Fruit fly (Drosophila melanogaster): ENCODE measurements around the gene CG43348.

The CG43348 gene

dm6 chr2L:1214465-1214864 is 15.3 kb downstream of the CG43348 start:
- no peak for TF ChIP-seq Vsx2 (GFP tag; optimal IDR thresholded peaks at IDR 0.05; ENCODE audit: partially characterized antibody)
- no peak for TF ChIP-seq OdsH (GFP tag; optimal IDR thresholded peaks at IDR 0.05)
- no peak for TF ChIP-seq usp (GFP tag; optimal IDR thresholded peaks at IDR 0.05)
- TF ChIP-seq h (GFP tag; optimal IDR thresholded peaks at IDR 0.05) = no peak
- no peak for TF ChIP-seq Hr78 (GFP tag; optimal IDR thresholded peaks at IDR 0.05)
- no peak for TF ChIP-seq ey (GFP tag; optimal IDR thresholded peaks at IDR 0.05)
- no peak for TF ChIP-seq Hnf4 (GFP tag; optimal IDR thresholded peaks at IDR 0.05)
- TF ChIP-seq Abd-B (GFP tag; optimal IDR thresholded peaks at IDR 0.05) = no peak
- TF ChIP-seq HLH106 (tag; optimal IDR thresholded peaks at IDR 0.05) = no peak

DNA sequence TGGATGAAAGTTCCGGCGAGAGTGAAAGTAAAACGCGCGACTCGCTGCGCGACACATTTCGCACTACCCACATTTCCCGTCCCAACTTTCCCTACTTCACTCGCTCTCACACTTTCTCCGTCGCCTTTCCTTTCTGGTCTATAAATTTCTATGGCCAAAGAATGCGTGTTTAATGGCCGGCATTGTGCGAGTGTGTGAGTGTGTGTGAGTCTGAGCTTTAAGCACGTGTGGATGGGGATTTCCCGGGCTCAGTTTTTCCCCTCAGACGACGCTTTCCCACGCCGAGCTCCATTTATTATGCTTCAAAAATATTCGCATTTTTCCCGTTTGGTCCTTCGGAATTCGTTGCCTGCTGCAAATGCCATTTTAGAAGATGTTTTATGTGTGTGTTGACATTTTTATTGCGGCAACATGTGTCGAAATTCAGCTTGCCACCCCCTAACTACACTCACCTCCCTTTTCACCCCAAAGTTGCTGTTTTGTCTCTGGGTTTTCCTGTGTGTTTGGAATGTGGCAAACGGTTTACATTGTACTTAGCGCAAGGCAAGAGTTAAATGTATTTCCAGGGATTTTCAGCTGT is 17.9 kb downstream of the CG43348 start:
- no peak for TF ChIP-seq lola (GFP tag; optimal IDR thresholded peaks at IDR 0.05)
- TF ChIP-seq dl (GFP tag; optimal IDR thresholded peaks at IDR 0.05; ENCODE audit: insufficient read depth in 1 of 2, partially characterized antibody in 2 of 2) = no peak
- TF ChIP-seq Hr78 (GFP tag; optimal IDR thresholded peaks at IDR 0.05) = no peak
- no peak for TF ChIP-seq psq (GFP tag; optimal IDR thresholded peaks at IDR 0.05)
- no peak for TF ChIP-seq usp (GFP tag; optimal IDR thresholded peaks at IDR 0.05)
- no peak for TF ChIP-seq woc (GFP tag; optimal IDR thresholded peaks at IDR 0.05)
- TF ChIP-seq foxo (GFP tag; optimal IDR thresholded peaks at IDR 0.05) = no peak
- TF ChIP-seq GATAd (GFP tag; optimal IDR thresholded peaks at IDR 0.05) = no peak
- TF ChIP-seq Mio (GFP tag; optimal IDR thresholded peaks at IDR 0.05) = no peak
- no peak for TF ChIP-seq rgr (GFP tag; optimal IDR thresholded peaks at IDR 0.05)
- TF ChIP-seq brk (GFP tag; optimal IDR thresholded peaks at IDR 0.05) = no peak
- no peak for TF ChIP-seq pan (optimal IDR thresholded peaks at IDR 0.05)
- no peak for TF ChIP-seq h (GFP tag; optimal IDR thresholded peaks at IDR 0.05)
- no peak for TF ChIP-seq Myc (optimal IDR thresholded peaks at IDR 0.05)
- TF ChIP-seq Dfd (GFP tag; optimal IDR thresholded peaks at IDR 0.05) = no peak
- TF ChIP-seq Dif (GFP tag; optimal IDR thresholded peaks at IDR 0.05; ENCODE audit: partially characterized antibody) = no peak
- TF ChIP-seq ey (GFP tag; optimal IDR thresholded peaks at IDR 0.05) = no peak
- TF ChIP-seq Rel (GFP tag; optimal IDR thresholded peaks at IDR 0.05) = no peak
- TF ChIP-seq Rel (tag; optimal IDR thresholded peaks at IDR 0.05) = no peak

DNA sequence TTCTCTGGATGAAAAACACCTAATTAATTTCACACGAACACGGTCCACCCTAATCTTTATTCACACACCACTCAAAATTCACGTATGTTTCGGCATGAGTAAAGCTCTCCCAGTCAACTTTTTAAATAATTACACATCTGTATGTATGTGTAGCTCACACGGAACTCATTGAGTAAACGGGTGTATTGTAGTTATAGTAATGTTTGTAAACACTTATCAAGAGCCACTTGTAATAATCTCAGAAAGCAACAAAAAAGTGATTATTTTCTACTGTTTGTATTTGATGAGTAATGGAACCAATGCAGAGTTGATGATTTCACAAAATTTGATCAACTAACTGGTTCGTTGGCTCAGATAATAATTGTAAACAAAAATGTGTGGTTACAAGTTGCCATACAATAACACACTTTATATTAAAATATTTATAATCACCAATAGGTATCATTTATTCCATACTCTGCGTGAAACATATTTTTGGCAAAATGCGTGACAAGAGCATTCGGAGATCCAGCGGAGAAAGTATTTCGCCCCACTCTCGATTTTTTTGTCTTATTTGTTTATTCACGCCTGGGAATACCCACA is 18.8 kb downstream of the CG43348 start:
- TF ChIP-seq pan (optimal IDR thresholded peaks at IDR 0.05) = peak; percentile 25
- TF ChIP-seq rgr (GFP tag; optimal IDR thresholded peaks at IDR 0.05) = no peak
- TF ChIP-seq OdsH (GFP tag; optimal IDR thresholded peaks at IDR 0.05) = peak; percentile 42

DNA sequence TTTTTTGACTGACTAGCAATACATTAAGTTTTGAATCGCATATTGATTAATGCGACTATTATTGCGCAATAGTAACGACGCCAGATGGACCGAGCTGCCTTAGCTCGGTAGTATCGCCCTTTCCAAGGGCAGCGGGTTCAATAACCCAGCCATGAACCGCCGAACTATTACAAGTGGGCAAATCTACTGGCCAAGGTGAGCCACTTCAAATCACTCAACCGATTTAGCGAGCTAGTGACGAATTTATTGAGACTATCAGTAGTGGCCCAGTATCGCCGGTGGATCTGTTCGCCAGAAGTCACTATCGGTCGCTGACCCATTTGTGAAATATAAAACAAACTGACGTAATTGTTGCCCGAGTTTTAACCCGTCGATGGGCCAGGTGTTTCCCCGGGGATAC is 19.3 kb downstream of the CG43348 start:
- TF ChIP-seq Hr78 (GFP tag; optimal IDR thresholded peaks at IDR 0.05) (no peak), Hnf4 (GFP tag; optimal IDR thresholded peaks at IDR 0.05) (no peak), sage (GFP tag; optimal IDR thresholded peaks at IDR 0.05) (no peak), CG32264 (GFP tag; optimal IDR thresholded peaks at IDR 0.05) (no peak), Mio (GFP tag; optimal IDR thresholded peaks at IDR 0.05) (no peak), Rel (GFP tag; optimal IDR thresholded peaks at IDR 0.05) (no peak), Rel (tag; optimal IDR thresholded peaks at IDR 0.05) (no peak)

- TF ChIP-seq psq (GFP tag; optimal IDR thresholded peaks at IDR 0.05) = no peak
- TF ChIP-seq ey (GFP tag; optimal IDR thresholded peaks at IDR 0.05) = no peak
- TF ChIP-seq jim (GFP tag; optimal IDR thresholded peaks at IDR 0.05) = no peak
- TF ChIP-seq brk (GFP tag; optimal IDR thresholded peaks at IDR 0.05) = no peak
- TF ChIP-seq N (GFP tag; optimal IDR thresholded peaks at IDR 0.05) = no peak
- TF ChIP-seq OdsH (GFP tag; optimal IDR thresholded peaks at IDR 0.05) = no peak
- TF ChIP-seq br (GFP tag; optimal IDR thresholded peaks at IDR 0.05) = no peak
- no peak for TF ChIP-seq dsf (GFP tag; optimal IDR thresholded peaks at IDR 0.05; ENCODE audit: borderline replicate concordance)
- no peak for TF ChIP-seq Hnf4 (GFP tag; optimal IDR thresholded peaks at IDR 0.05)
- TF ChIP-seq CrebA (GFP tag; optimal IDR thresholded peaks at IDR 0.05; ENCODE audit: borderline replicate concordance) = no peak
- TF ChIP-seq pan (optimal IDR thresholded peaks at IDR 0.05) = no peak
These were observed 19.8 kb downstream of the CG43348 start, which contains the start of gene CG42329 for dm6 chr2L:1218993-1219392. TSS of gene CG42329 (plus strand) at chr2L:1219293.

Measured in whole organism, wandering third instar larva.